Worm (Caenorhabditis elegans) whole organism, early embryonic: ENCODE measurements around the gene set-25.

ENCODE experiments used
- B0310.2 ChIP-seq: sonication (generic microtip); optimal IDR thresholded peaks from 2 replicates; lab custom pipeline; 2016; ENCODE audit warnings: mild to moderate bottlenecking, missing genetic modification characterization, missing compliant biosample characterization
- F13C5.2 ChIP-seq: sonication (generic microtip); optimal IDR thresholded peaks from 2 replicates; lab custom pipeline; 2017; ENCODE audit warnings: mild to moderate bottlenecking, missing genetic modification characterization, inconsistent platforms, missing compliant biosample characterization
- aly-1 ChIP-seq: sonication (generic microtip); optimal IDR thresholded peaks from 2 replicates; lab custom pipeline; 2016; ENCODE audit warnings: missing genetic modification characterization, missing compliant biosample characterization
- ama-1 ChIP-seq: fragments of 150-350 bp; optimal IDR thresholded peaks from 2 replicates; lab custom pipeline; 2014
- ceh-13 ChIP-seq: fragments of 200-800 bp; sonication (Bioruptor generic); optimal IDR thresholded peaks from 2 replicates; lab custom pipeline; 2018; ENCODE audit warnings: mild to moderate bottlenecking, missing genetic modification characterization, missing compliant biosample characterization
- ceh-36 ChIP-seq: sonication (generic microtip); optimal IDR thresholded peaks from 2 replicates; lab custom pipeline; 2016; ENCODE audit warnings: missing genetic modification characterization, inconsistent platforms, missing compliant biosample characterization
- ets-7 ChIP-seq: sonication (generic microtip); optimal IDR thresholded peaks from 2 replicates; lab custom pipeline; 2016; ENCODE audit warnings: missing genotype, missing genetic modification characterization, missing compliant biosample characterization
- flt-1 ChIP-seq: fragments of 200-800 bp; sonication (Bioruptor generic); IDR thresholded peaks from 2 replicates; pipeline ENCODE4 v1.3.6; 2022; ENCODE audit warnings: missing genetic modification characterization, missing compliant biosample characterization
- hmbx-1 ChIP-seq: sonication (generic microtip); optimal IDR thresholded peaks from 2 replicates; lab custom pipeline; 2016; ENCODE audit warnings: mild to moderate bottlenecking, missing genetic modification characterization, missing compliant biosample characterization
- hmg-4 ChIP-seq: fragments of 200-800 bp; sonication (Bioruptor generic); optimal IDR thresholded peaks from 2 replicates; lab custom pipeline; 2018; ENCODE audit warnings: mild to moderate bottlenecking, missing genetic modification characterization, missing compliant biosample characterization
- hnd-1 ChIP-seq: sonication (generic microtip); optimal IDR thresholded peaks from 2 replicates; lab custom pipeline; 2016; ENCODE audit warnings: missing genetic modification characterization, missing compliant biosample characterization
- pes-1 ChIP-seq: fragments of 200-800 bp; sonication (Bioruptor generic); IDR thresholded peaks from 2 replicates; pipeline ENCODE4 v1.3.6; 2022; ENCODE audit warnings: missing genetic modification reagents, missing genetic modification characterization, missing compliant biosample characterization
- scrt-1 ChIP-seq: fragments of 200-800 bp; sonication (Bioruptor generic); IDR thresholded peaks from 2 replicates; pipeline ENCODE4 v1.3.6; 2022; ENCODE audit warnings: missing genetic modification characterization, missing compliant biosample characterization
- sea-1 ChIP-seq: fragments of 200-800 bp; sonication (Bioruptor generic); conservative IDR thresholded peaks from 2 replicates; pipeline ENCODE4 v1.3.6; 2022; ENCODE audit warnings: missing genetic modification characterization, missing compliant biosample characterization
- tbx-11 ChIP-seq: fragments of 200-800 bp; sonication (Bioruptor generic); IDR thresholded peaks from 2 replicates; pipeline ENCODE4 v1.3.6; 2022; ENCODE audit warnings: missing genetic modification characterization, missing compliant biosample characterization
- tbx-37 ChIP-seq: fragments of 200-800 bp; sonication (Bioruptor generic); conservative IDR thresholded peaks from 2 replicates; pipeline ENCODE4 v1.3.6; 2022; ENCODE audit warnings: missing genetic modification reagents, missing genetic modification characterization, missing compliant biosample characterization
- tra-4 ChIP-seq: sonication (generic microtip); optimal IDR thresholded peaks from 2 replicates; lab custom pipeline; 2017; ENCODE audit warnings: missing genetic modification characterization, missing compliant biosample characterization

Gene set-25

DNA sequence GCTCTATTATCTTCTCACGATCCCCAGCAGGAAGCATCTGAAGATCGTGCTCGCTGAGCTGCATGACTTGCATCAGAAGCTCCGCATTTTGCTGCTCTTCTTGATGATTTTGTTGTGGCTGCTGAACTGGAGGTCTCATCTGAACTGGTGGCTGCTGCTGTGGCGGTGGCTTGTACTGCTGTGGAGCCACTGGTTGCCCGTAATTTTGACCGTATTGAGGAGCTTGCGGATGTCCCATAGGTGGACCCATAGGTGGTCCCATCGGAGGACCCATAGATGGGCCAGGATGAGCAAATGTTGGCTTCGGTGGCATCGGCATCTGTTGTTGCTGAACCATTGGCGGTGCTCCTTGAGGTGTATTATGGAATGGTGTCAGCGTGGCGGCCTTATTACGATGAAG is 25.8 kb downstream of the set-25 start:
- TF ChIP-seq ama-1 (lab: Kevin White, UChicago) (no peak), hmbx-1 (tag; lab: Kevin White, UChicago) (no peak), sea-1 (GFP tag; lab: Robert Waterston, UW) (no peak)

DNA sequence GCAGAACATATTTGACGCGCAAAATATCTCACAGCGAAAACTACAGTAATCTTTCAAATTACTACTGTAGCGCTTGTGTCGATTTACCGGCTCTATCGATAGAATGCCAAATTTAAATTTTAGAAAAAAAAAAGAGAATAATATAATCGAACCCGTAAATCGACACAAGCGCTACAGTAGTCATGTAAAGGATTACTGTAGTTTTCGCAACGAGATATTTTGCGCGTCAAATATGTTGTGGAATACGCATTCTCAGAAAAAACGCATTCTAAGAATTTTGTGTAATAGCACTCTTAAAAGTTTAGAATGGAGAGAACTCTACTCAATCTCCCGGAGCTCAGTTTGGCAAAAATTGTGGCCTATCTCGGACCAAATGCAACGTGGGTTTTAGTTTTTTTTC is 27.3 kb downstream of the set-25 start, which contains the start of gene F56A8.5:
F56A8.5 (plus strand) TSS at position 301 of the 400 bp plus-strand sequence.
- no peak for TF ChIP-seq aly-1 (tag; lab: Kevin White, UChicago)
- TF ChIP-seq ets-7 (tag; lab: Kevin White, UChicago), result no peak
- TF ChIP-seq F13C5.2 (tag; lab: Kevin White, UChicago), result no peak
- no peak for TF ChIP-seq tbx-37 (GFP tag; lab: Robert Waterston, UW)
- TF ChIP-seq ama-1 (lab: Kevin White, UChicago), result no peak
- no peak for TF ChIP-seq ceh-13 (GFP tag; lab: Kevin White, UChicago)
- TF ChIP-seq hmg-4 (GFP tag; lab: Kevin White, UChicago), result no peak
- no peak for TF ChIP-seq scrt-1 (GFP tag; lab: Robert Waterston, UW)
- no peak for TF ChIP-seq pes-1 (GFP tag; lab: Robert Waterston, UW)
- TF ChIP-seq hmbx-1 (tag; lab: Kevin White, UChicago), result no peak
- TF ChIP-seq B0310.2 (tag; lab: Kevin White, UChicago), result no peak
- no peak for TF ChIP-seq tbx-11 (GFP tag; lab: Robert Waterston, UW)
- TF ChIP-seq flt-1 (GFP tag; lab: Robert Waterston, UW), result no peak
- TF ChIP-seq tra-4 (tag; lab: Kevin White, UChicago), result no peak
- TF ChIP-seq sea-1 (GFP tag; lab: Robert Waterston, UW), result no peak
- TF ChIP-seq hnd-1 (tag; lab: Kevin White, UChicago), result no peak
- no peak for TF ChIP-seq ceh-36

DNA sequence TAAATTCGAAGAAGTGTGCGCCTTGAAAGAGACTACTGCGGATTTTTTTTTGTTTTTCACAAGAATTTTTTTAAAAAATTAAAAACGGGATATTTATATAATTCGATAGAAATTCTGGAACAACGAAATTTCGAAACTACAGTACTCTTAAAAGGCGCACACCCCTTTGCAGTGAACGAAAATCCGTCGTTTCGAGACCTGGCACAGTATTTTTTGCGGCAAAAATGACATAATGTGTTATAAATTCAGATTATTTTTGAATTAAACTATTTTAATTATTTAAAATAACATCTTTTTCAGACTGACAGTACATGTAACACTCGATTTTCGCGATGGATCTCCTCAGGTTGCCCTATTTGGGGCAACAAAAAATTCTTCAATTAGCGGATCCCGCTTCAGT is 29.9 kb downstream of the set-25 start, which contains the start of gene F56A8.4:
F56A8.4 (plus strand) TSS at position 301 of the 400 bp plus-strand sequence.
- TF ChIP-seq ceh-13 (GFP tag; lab: Kevin White, UChicago) (no peak), ama-1 (lab: Kevin White, UChicago) (no peak), ets-7 (tag; lab: Kevin White, UChicago) (no peak), pes-1 (GFP tag; lab: Robert Waterston, UW) (no peak), scrt-1 (GFP tag; lab: Robert Waterston, UW) (no peak), tbx-11 (GFP tag; lab: Robert Waterston, UW) (no peak), hmbx-1 (tag; lab: Kevin White, UChicago) (no peak), tbx-37 (GFP tag; lab: Robert Waterston, UW) (no peak), flt-1 (GFP tag; lab: Robert Waterston, UW) (no peak), aly-1 (tag; lab: Kevin White, UChicago) (no peak), hmg-4 (GFP tag; lab: Kevin White, UChicago) (no peak), ceh-36 (no peak), B0310.2 (tag; lab: Kevin White, UChicago) (no peak), tra-4 (tag; lab: Kevin White, UChicago) (no peak)

DNA sequence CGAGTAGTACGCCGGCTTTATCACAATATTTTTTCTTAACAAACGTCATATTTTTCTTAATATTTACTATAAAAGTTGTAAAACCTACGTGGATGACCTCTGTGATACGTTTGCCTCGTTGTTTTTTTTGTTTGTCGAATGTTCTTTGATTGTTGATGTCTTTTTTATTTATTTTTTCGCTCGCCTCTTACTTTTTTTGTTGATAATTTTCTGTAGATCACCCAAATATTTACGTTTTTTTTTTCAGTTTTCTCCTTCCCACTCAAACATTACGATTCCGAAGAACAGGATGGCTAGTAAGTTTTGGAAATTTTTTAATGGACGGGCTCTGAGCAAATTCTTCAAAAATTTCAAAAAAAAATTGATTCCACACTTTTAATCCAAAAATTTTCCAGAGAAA is 32.5 kb downstream of the set-25 start:
- TF ChIP-seq tra-4 (tag; lab: Kevin White, UChicago), result no peak
- TF ChIP-seq flt-1 (GFP tag; lab: Robert Waterston, UW), result no peak
- TF ChIP-seq ceh-36, result no peak
- TF ChIP-seq ceh-13 (GFP tag; lab: Kevin White, UChicago), result no peak
- TF ChIP-seq B0310.2 (tag; lab: Kevin White, UChicago), result no peak
- no peak for TF ChIP-seq sea-1 (GFP tag; lab: Robert Waterston, UW)
- no peak for TF ChIP-seq tbx-11 (GFP tag; lab: Robert Waterston, UW)
- no peak for TF ChIP-seq scrt-1 (GFP tag; lab: Robert Waterston, UW)
- no peak for TF ChIP-seq hmg-4 (GFP tag; lab: Kevin White, UChicago)
- no peak for TF ChIP-seq F13C5.2 (tag; lab: Kevin White, UChicago)
- no peak for TF ChIP-seq tbx-37 (GFP tag; lab: Robert Waterston, UW)
- no peak for TF ChIP-seq pes-1 (GFP tag; lab: Robert Waterston, UW)
- no peak for TF ChIP-seq ets-7 (tag; lab: Kevin White, UChicago)
- TF ChIP-seq hnd-1 (tag; lab: Kevin White, UChicago), result no peak
- TF ChIP-seq ama-1 (lab: Kevin White, UChicago), result no peak
- TF ChIP-seq hmbx-1 (tag; lab: Kevin White, UChicago), result no peak
- TF ChIP-seq aly-1 (tag; lab: Kevin White, UChicago), result no peak

DNA sequence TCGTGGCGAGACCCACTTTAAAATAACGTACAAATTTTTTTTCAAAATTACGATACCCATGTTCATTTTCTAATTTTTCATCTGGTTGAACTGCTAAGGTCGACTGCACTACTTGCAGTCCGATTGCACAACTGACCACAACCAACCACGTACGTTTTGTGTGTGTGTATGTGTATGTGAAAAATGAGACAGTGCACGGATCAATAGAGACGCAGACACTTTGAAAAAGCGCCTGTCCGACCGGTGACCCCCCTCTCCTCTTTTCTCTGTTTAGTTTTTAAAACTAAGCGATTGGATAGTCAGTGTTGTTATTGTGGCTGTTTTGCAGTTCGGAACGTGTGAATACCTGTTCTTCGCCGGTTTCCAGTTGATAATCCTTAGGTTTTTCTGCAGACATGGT is 34.1 kb downstream of the set-25 start:
- no peak for TF ChIP-seq tbx-11 (GFP tag; lab: Robert Waterston, UW)
- 0 out of 2 replicates have a peak, but pooled peaks have one; percentile 25 for TF ChIP-seq pes-1 (GFP tag; lab: Robert Waterston, UW)

DNA sequence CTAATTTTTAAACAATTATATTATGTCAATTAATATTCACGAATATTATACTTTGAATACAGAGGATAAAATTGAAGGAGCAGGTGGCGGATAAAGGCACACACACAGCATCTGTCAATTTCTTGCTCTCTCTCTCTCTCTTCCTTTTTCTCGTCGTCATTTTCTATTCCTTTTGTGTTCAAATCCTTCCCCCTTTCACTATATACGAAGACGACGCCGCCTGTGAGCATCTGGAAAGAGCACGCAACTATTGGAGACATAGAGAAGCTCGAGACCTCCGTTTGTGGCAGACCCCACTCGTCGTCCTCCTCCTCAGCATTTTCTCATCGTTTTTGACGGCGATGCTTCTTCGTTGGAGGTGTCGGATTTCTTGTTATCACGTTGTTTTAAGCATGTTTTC is 34.7 kb downstream of the set-25 start:
- no peak for TF ChIP-seq F13C5.2 (tag; lab: Kevin White, UChicago)
- no peak for TF ChIP-seq scrt-1 (GFP tag; lab: Robert Waterston, UW)
- TF ChIP-seq hmg-4 (GFP tag; lab: Kevin White, UChicago), result peak; percentile 30
- no peak for TF ChIP-seq tbx-37 (GFP tag; lab: Robert Waterston, UW)
- TF ChIP-seq pes-1 (GFP tag; lab: Robert Waterston, UW), result no peak

DNA sequence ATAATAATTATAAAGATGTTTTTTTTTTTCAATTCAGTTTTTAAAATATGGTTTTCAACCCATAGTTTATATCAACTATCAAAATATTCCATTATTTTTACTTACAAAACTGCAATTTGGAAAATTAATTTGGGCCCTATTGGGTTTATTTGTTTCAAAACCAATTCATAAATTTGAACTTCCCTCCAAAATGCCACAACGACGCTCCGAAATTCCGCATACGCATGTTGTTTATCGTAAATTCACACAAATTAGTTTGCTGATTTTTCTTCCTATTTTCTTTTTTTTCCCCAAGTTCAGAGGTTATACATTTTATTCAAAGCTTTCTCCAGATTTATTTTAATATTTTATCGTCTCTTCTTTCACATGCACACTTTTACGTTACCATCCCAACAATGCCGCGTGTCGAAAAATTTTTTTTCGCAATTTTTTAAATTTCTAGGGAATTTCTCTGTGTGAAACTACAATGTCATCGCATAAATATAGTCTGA is 36.4 kb downstream of the set-25 start, which contains the start of gene F56A8.3:
F56A8.3 (plus strand) TSS at position 441 of the 491 bp plus-strand sequence.
- TF ChIP-seq hmbx-1 (tag; lab: Kevin White, UChicago) (no peak), F13C5.2 (tag; lab: Kevin White, UChicago) (peak; percentile 39), hmg-4 (GFP tag; lab: Kevin White, UChicago) (no peak), ceh-36 (no peak), ceh-13 (GFP tag; lab: Kevin White, UChicago) (no peak), ama-1 (lab: Kevin White, UChicago) (no peak)
